Worm (Caenorhabditis elegans): ENCODE data around the gene R09E10.5.

The R09E10.5 gene

ce11 chrIV:10252350-10252792 is 49.7 kb downstream of the R09E10.5 start (continued):
- TF ChIP-seq egl-5 (tag; optimal IDR thresholded peaks at IDR 0.05) (peak; percentile 46), snpc-4 (tag; optimal IDR thresholded peaks at IDR 0.05) (peak; percentile 82), sea-2 (GFP tag; optimal IDR thresholded peaks at IDR 0.05) (no peak), ztf-4 (tag; optimal IDR thresholded peaks at IDR 0.05) (peak; percentile 38)

ce11 chrIV:10251764-10252163 is 50.3 kb downstream of the R09E10.5 start:
- no peak for TF ChIP-seq nhr-43 (tag; optimal IDR thresholded peaks at IDR 0.05; ENCODE audit: poor library complexity, severe bottlenecking)
- TF ChIP-seq nhr-12 (tag; optimal IDR thresholded peaks at IDR 0.05), result no peak
- no peak for TF ChIP-seq ama-1 (optimal IDR thresholded peaks at IDR 0.05)
- no peak for TF ChIP-seq hmg-11 (tag; optimal IDR thresholded peaks at IDR 0.05)
- TF ChIP-seq elt-3 (tag; optimal IDR thresholded peaks at IDR 0.05), result no peak
- TF ChIP-seq nhr-237 (tag; optimal IDR thresholded peaks at IDR 0.05), result no peak
- TF ChIP-seq ceh-28 (tag; optimal IDR thresholded peaks at IDR 0.05), result no peak
- no peak for TF ChIP-seq lin-15B (tag; optimal IDR thresholded peaks at IDR 0.05)
- no peak for TF ChIP-seq nhr-25 (tag; optimal IDR thresholded peaks at IDR 0.05)
- no peak for TF ChIP-seq sea-2 (GFP tag; optimal IDR thresholded peaks at IDR 0.05)
- TF ChIP-seq elt-2 (tag; optimal IDR thresholded peaks at IDR 0.05), result no peak
- TF ChIP-seq ceh-82 (tag; optimal IDR thresholded peaks at IDR 0.05), result no peak
- TF ChIP-seq nhr-77 (tag; optimal IDR thresholded peaks at IDR 0.05), result no peak

- TF ChIP-seq ceh-82 (tag; optimal IDR thresholded peaks at IDR 0.05) (no peak), fkh-2 (tag; optimal IDR thresholded peaks at IDR 0.05) (no peak), skn-1 (tag; optimal IDR thresholded peaks at IDR 0.05) (no peak)
These were observed 50.8 kb downstream of the R09E10.5 start for ce11 chrIV:10251261-10251660.

ce11 chrIV:10250577-10251075 is 51.5 kb downstream of the R09E10.5 start, which contains the start of gene daf-14:
Gene daf-14, plus strand, starts transcription at chrIV:10250627.
- peak; percentile 4 for TF ChIP-seq nhr-23 (tag; optimal IDR thresholded peaks at IDR 0.05)
- TF ChIP-seq fos-1 (tag; optimal IDR thresholded peaks at IDR 0.05), result no peak
- TF ChIP-seq ztf-4 (tag; optimal IDR thresholded peaks at IDR 0.05), result no peak
- peak; percentile 46 for TF ChIP-seq elt-2 (tag; optimal IDR thresholded peaks at IDR 0.05)
- TF ChIP-seq nfya-1 (tag; optimal IDR thresholded peaks at IDR 0.05; ENCODE audit: insufficient read depth), result peak; percentile 11
- TF ChIP-seq pha-4 (tag; optimal IDR thresholded peaks at IDR 0.05), result peak; percentile 25
- TF ChIP-seq pqm-1 (tag; optimal IDR thresholded peaks at IDR 0.05), result peak; percentile 22

ce11 chrIV:10245666-10246210 is 56.4 kb downstream of the R09E10.5 start, which contains the start of gene F01G10.10:
Gene F01G10.10, plus strand, starts transcription at chrIV:10246160.
- TF ChIP-seq ceh-16 (tag; optimal IDR thresholded peaks at IDR 0.05) (no peak), R02D3.7 (tag; optimal IDR thresholded peaks at IDR 0.05) (no peak), nhr-23 (tag; optimal IDR thresholded peaks at IDR 0.05) (peak; percentile 30), ceh-9 (tag; optimal IDR thresholded peaks at IDR 0.05) (no peak), elt-1 (tag; optimal IDR thresholded peaks at IDR 0.05) (no peak), sea-2 (GFP tag; optimal IDR thresholded peaks at IDR 0.05) (no peak), elt-2 (tag; optimal IDR thresholded peaks at IDR 0.05) (peak; percentile 41), ztf-11 (tag; optimal IDR thresholded peaks at IDR 0.05) (no peak), ama-1 (optimal IDR thresholded peaks at IDR 0.05) (peak; percentile 87), nhr-25 (tag; optimal IDR thresholded peaks at IDR 0.05) (peak; percentile 62), nhr-28 (tag; optimal IDR thresholded peaks at IDR 0.05) (no peak), nhr-67 (tag; optimal IDR thresholded peaks at IDR 0.05) (no peak), nhr-237 (tag; optimal IDR thresholded peaks at IDR 0.05) (no peak), aly-2 (tag; optimal IDR thresholded peaks at IDR 0.05) (no peak), mdl-1 (tag; optimal IDR thresholded peaks at IDR 0.05) (no peak), nhr-11 (tag; optimal IDR thresholded peaks at IDR 0.05) (no peak), ZK546.5 (tag; optimal IDR thresholded peaks at IDR 0.05) (no peak), zag-1 (tag; optimal IDR thresholded peaks at IDR 0.05) (no peak), egl-5 (tag; optimal IDR thresholded peaks at IDR 0.05) (no peak), nfya-1 (tag; optimal IDR thresholded peaks at IDR 0.05; ENCODE audit: insufficient read depth) (no peak), hmg-11 (tag; optimal IDR thresholded peaks at IDR 0.05) (no peak), snpc-4 (tag; optimal IDR thresholded peaks at IDR 0.05) (no peak), fos-1 (tag; optimal IDR thresholded peaks at IDR 0.05) (no peak), nhr-43 (tag; optimal IDR thresholded peaks at IDR 0.05; ENCODE audit: poor library complexity, severe bottlenecking) (peak; percentile 34), jun-1 (tag; optimal IDR thresholded peaks at IDR 0.05) (no peak), ztf-4 (tag; optimal IDR thresholded peaks at IDR 0.05) (no peak), unc-39 (tag; optimal IDR thresholded peaks at IDR 0.05) (no peak)

All from whole organism, L3 larva.